Fruit fly (Drosophila melanogaster): ENCODE results near the gene CG6418.

Gene CG6418

dm6 chr3L:10843273-10843672 is 35.6 kb downstream of the CG6418 start (continued):
- TF ChIP-seq vfl (GFP tag; optimal IDR thresholded peaks at IDR 0.05) (no peak), Stat92E (GFP tag; optimal IDR thresholded peaks at IDR 0.05) (no peak), CG17385 (GFP tag; optimal IDR thresholded peaks at IDR 0.05) (peak; percentile 49), al (GFP tag; IDR thresholded peaks at IDR 0.05) (no peak), Neu2 (GFP tag; optimal IDR thresholded peaks at IDR 0.05; ENCODE audit: borderline replicate concordance) (no peak), D (optimal IDR thresholded peaks at IDR 0.05) (no peak), D (GFP tag; optimal IDR thresholded peaks at IDR 0.05) (peak; percentile 74), Sin3A (optimal IDR thresholded peaks at IDR 0.05) (no peak), CG15011 (GFP tag; optimal IDR thresholded peaks at IDR 0.05) (no peak), CG30431 (GFP tag; optimal IDR thresholded peaks at IDR 0.05) (peak; percentile 41), Sox100B (GFP tag; optimal IDR thresholded peaks at IDR 0.05) (peak; percentile 82), Six4 (GFP tag; optimal IDR thresholded peaks at IDR 0.05) (peak; percentile 17), CG2199 (GFP tag; IDR thresholded peaks at IDR 0.05) (no peak), CG4617 (GFP tag; optimal IDR thresholded peaks at IDR 0.05; ENCODE audit: borderline replicate concordance) (no peak), CG10366 (GFP tag; IDR thresholded peaks at IDR 0.05) (no peak), CG12071 (GFP tag; optimal IDR thresholded peaks at IDR 0.05) (no peak), YL-1 (GFP tag; optimal IDR thresholded peaks at IDR 0.05) (no peak), CG2129 (GFP tag; IDR thresholded peaks at IDR 0.05; ENCODE audit: partially characterized antibody) (no peak), CG42726 (GFP tag; IDR thresholded peaks at IDR 0.05; ENCODE audit: partially characterized antibody) (no peak), CG16813 (GFP tag; IDR thresholded peaks at IDR 0.05; ENCODE audit: partially characterized antibody) (no peak), dimm (GFP tag; IDR thresholded peaks at IDR 0.05) (0 out of 2 replicates have a peak, but pooled peaks have one; percentile 13), chif (GFP tag; optimal IDR thresholded peaks at IDR 0.05) (peak in 1 of 2 experiments; percentile 26), CG10274 (GFP tag; optimal IDR thresholded peaks at IDR 0.05) (no peak), vvl (GFP tag; IDR thresholded peaks at IDR 0.05) (peak; percentile 41; the same call in 1 of the 2 replicates), lov (optimal IDR thresholded peaks at IDR 0.05) (no peak), lov (GFP tag; IDR thresholded peaks at IDR 0.05) (no peak), schlank (tag; optimal IDR thresholded peaks at IDR 0.05) (no peak), nmo (GFP tag; optimal IDR thresholded peaks at IDR 0.05) (peak; percentile 79), ato (GFP tag; IDR thresholded peaks at IDR 0.05; ENCODE audit: partially characterized antibody) (no peak), jigr1 (GFP tag; IDR thresholded peaks at IDR 0.05) (no peak), psq (GFP tag; optimal IDR thresholded peaks at IDR 0.05) (no peak), CG6683 (GFP tag; optimal IDR thresholded peaks at IDR 0.05) (no peak), dm (GFP tag; optimal IDR thresholded peaks at IDR 0.05) (no peak), trh (GFP tag; optimal IDR thresholded peaks at IDR 0.05) (no peak), CkIIα-i1 (GFP tag; IDR thresholded peaks at IDR 0.05) (no peak), CG11723 (GFP tag; optimal IDR thresholded peaks at IDR 0.05) (peak; percentile 47), z (GFP tag; IDR thresholded peaks at IDR 0.05) (no peak), CG14050 (GFP tag; IDR thresholded peaks at IDR 0.05) (no peak), da (GFP tag; optimal IDR thresholded peaks at IDR 0.05) (no peak), bbx (GFP tag; IDR thresholded peaks at IDR 0.05; ENCODE audit: partially characterized antibody) (no peak), Adf1 (GFP tag; IDR thresholded peaks at IDR 0.05) (no peak), sens (GFP tag) (peak; percentile 82), CG10979 (tag; optimal IDR thresholded peaks at IDR 0.05) (peak; percentile 90), CG12744 (GFP tag; optimal IDR thresholded peaks at IDR 0.05) (no peak), CG15696 (tag; optimal IDR thresholded peaks at IDR 0.05) (peak; percentile 81), Ravus (GFP tag; IDR thresholded peaks at IDR 0.05) (no peak), CG9932 (GFP tag; IDR thresholded peaks at IDR 0.05) (no peak), Optix (GFP tag; IDR thresholded peaks at IDR 0.05) (no peak), dmrt99B (tag; optimal IDR thresholded peaks at IDR 0.05) (peak; percentile 72), Ets97D (GFP tag; optimal IDR thresholded peaks at IDR 0.05) (no peak), CG10654 (GFP tag; optimal IDR thresholded peaks at IDR 0.05) (peak; percentile 18), Lhr (GFP tag; optimal IDR thresholded peaks at IDR 0.05) (peak; percentile 48)
